Worm (Caenorhabditis elegans) whole organism, L4 larva: Measurements from ENCODE around the gene F18G5.6.

ENCODE experiments used
- ama-1 ChIP-seq: fragments of 150-350 bp; optimal IDR thresholded peaks from 2 replicates; lab custom pipeline; 2014; ENCODE audit warnings: inconsistent platforms, mixed read lengths
- fos-1 ChIP-seq: fragments of 150-350 bp; optimal IDR thresholded peaks from 2 replicates; lab custom pipeline; 2014; ENCODE audit warnings: missing biosample characterization, missing genetic modification characterization
- lin-39 ChIP-seq: fragments of 150-350 bp; optimal IDR thresholded peaks from 2 replicates; lab custom pipeline; 2014; ENCODE audit warnings: missing biosample characterization, missing genetic modification reagents, missing genetic modification characterization
- madf-5 ChIP-seq, 2 experiments: fragments of 200-800 bp; sonication (Bioruptor generic); IDR thresholded peaks; 2 replicates each; pipeline ENCODE4 v1.3.6; 2022; ENCODE audit warnings: missing compliant biosample characterization in 2 of 2, missing genetic modification characterization in 2 of 2
- nhr-41 ChIP-seq: fragments of 200-800 bp; sonication (Bioruptor generic); IDR thresholded peaks from 2 replicates; pipeline ENCODE4 v1.3.6; 2022; ENCODE audit warnings: missing genetic modification reagents, missing genetic modification characterization, missing compliant biosample characterization
- pha-4 ChIP-seq, 2 experiments: fragments of 150-350 bp in 1 of 2; fragments of 200-800 bp in 1 of 2; sonication (Bioruptor generic) in 1 of 2; IDR thresholded peaks in 1 of 2; optimal IDR thresholded peaks in 1 of 2; 2 replicates each; pipeline versions ENCODE4 v1.3.6 to Lab custom; 2014 to 2022; ENCODE audit warnings: missing genetic modification characterization in 2 of 2, missing genetic modification reagents in 2 of 2, missing biosample characterization in 1 of 2, missing compliant biosample characterization in 1 of 2
- unc-39 ChIP-seq: sonication (generic microtip); optimal IDR thresholded peaks from 2 replicates; lab custom pipeline; 2017; ENCODE audit warnings: missing biosample characterization, missing genetic modification characterization

- TF ChIP-seq ama-1 (no peak), unc-39 (tag; lab: Kevin White, UChicago) (no peak), nhr-41 (GFP tag; lab: Robert Waterston, UW) (no peak), lin-39 (tag; lab: Kevin White, UChicago) (no peak), fos-1 (no peak), madf-5 (GFP tag; IDR thresholded peaks at IDR 0.05; lab: Robert Waterston, UW) (no peak), pha-4 (GFP tag; IDR thresholded peaks at IDR 0.05; lab: Robert Waterston, UW) (no peak), pha-4 (tag; optimal IDR thresholded peaks at IDR 0.05; lab: Kevin White, UChicago) (no peak)
Measured at ce11 chrX:9233805-9234204, 30.3 kb downstream of the F18G5.6 start.
